Fruit fly (Drosophila melanogaster): ENCODE data around the gene CG3815.
A peak's percentile ranks its signal among the peaks of the same experiment; 100 is the strongest.

The CG3815 gene

dm6 chrX:6310408-6310807 is 15.2 kb downstream of the CG3815 start:
- no peak for TF ChIP-seq CG11902 (GFP tag; optimal IDR thresholded peaks at IDR 0.05)
- TF ChIP-seq pdm3 (GFP tag; optimal IDR thresholded peaks at IDR 0.05), result no peak
- TF ChIP-seq fd59A (GFP tag; optimal IDR thresholded peaks at IDR 0.05), result no peak
- TF ChIP-seq Smox (GFP tag; optimal IDR thresholded peaks at IDR 0.05), result no peak
- TF ChIP-seq salr (GFP tag; optimal IDR thresholded peaks at IDR 0.05), result no peak
- no peak for TF ChIP-seq CG8319 (GFP tag; optimal IDR thresholded peaks at IDR 0.05)
- TF ChIP-seq cyc (GFP tag; optimal IDR thresholded peaks at IDR 0.05), result no peak
- TF ChIP-seq CG3919 (GFP tag; optimal IDR thresholded peaks at IDR 0.05), result no peak
- TF ChIP-seq achi (GFP tag; optimal IDR thresholded peaks at IDR 0.05), result no peak
- no peak for TF ChIP-seq vri (GFP tag; optimal IDR thresholded peaks at IDR 0.05)
- TF ChIP-seq Hr4 (GFP tag; optimal IDR thresholded peaks at IDR 0.05), result peak; percentile 24
- TF ChIP-seq Hr39 (GFP tag; optimal IDR thresholded peaks at IDR 0.05), result no peak
- no peak for TF ChIP-seq CG1621 (tag; optimal IDR thresholded peaks at IDR 0.05)
- no peak for TF ChIP-seq Blimp-1 (GFP tag; optimal IDR thresholded peaks at IDR 0.05)
- peak; percentile 31 for TF ChIP-seq CG32006 (GFP tag; optimal IDR thresholded peaks at IDR 0.05)
- TF ChIP-seq CG16779 (tag; optimal IDR thresholded peaks at IDR 0.05), result no peak
- no peak for TF ChIP-seq CG6854 (GFP tag; optimal IDR thresholded peaks at IDR 0.05)
- TF ChIP-seq CG3032 (tag; optimal IDR thresholded peaks at IDR 0.05), result no peak
- no peak for TF ChIP-seq CG11294 (GFP tag; IDR thresholded peaks at IDR 0.05)
- no peak for TF ChIP-seq CG6808 (GFP tag; optimal IDR thresholded peaks at IDR 0.05)
- TF ChIP-seq CG34406 (GFP tag; optimal IDR thresholded peaks at IDR 0.05), result no peak
- TF ChIP-seq CG10631 (GFP tag; optimal IDR thresholded peaks at IDR 0.05), result no peak
- no peak for TF ChIP-seq Sox15 (GFP tag; optimal IDR thresholded peaks at IDR 0.05)
- no peak for TF ChIP-seq Sox102F (GFP tag; optimal IDR thresholded peaks at IDR 0.05)
- no peak for TF ChIP-seq net (GFP tag; optimal IDR thresholded peaks at IDR 0.05)
- no peak for TF ChIP-seq spab (GFP tag; optimal IDR thresholded peaks at IDR 0.05)
- TF ChIP-seq CG6792 (GFP tag; optimal IDR thresholded peaks at IDR 0.05), result no peak
- no peak for TF ChIP-seq lz (GFP tag; optimal IDR thresholded peaks at IDR 0.05)
- TF ChIP-seq svp (GFP tag), result no peak
- TF ChIP-seq Eip75B (GFP tag; optimal IDR thresholded peaks at IDR 0.05), result no peak
- no peak for TF ChIP-seq acj6 (GFP tag; optimal IDR thresholded peaks at IDR 0.05)
- TF ChIP-seq topi (GFP tag; optimal IDR thresholded peaks at IDR 0.05), result no peak
- TF ChIP-seq Ets96B (tag; optimal IDR thresholded peaks at IDR 0.05), result no peak
- no peak for TF ChIP-seq CG9139 (GFP tag; optimal IDR thresholded peaks at IDR 0.05)
- TF ChIP-seq Ets21C (GFP tag; optimal IDR thresholded peaks at IDR 0.05), result no peak
- TF ChIP-seq Met (GFP tag; optimal IDR thresholded peaks at IDR 0.05), result no peak
- TF ChIP-seq dac (GFP tag; optimal IDR thresholded peaks at IDR 0.05), result no peak
- no peak for TF ChIP-seq Eip93F (GFP tag; optimal IDR thresholded peaks at IDR 0.05)
- TF ChIP-seq esn (GFP tag; optimal IDR thresholded peaks at IDR 0.05), result no peak
- no peak for TF ChIP-seq ss (GFP tag; optimal IDR thresholded peaks at IDR 0.05)
- TF ChIP-seq CG4318 (GFP tag; optimal IDR thresholded peaks at IDR 0.05), result no peak
- no peak for TF ChIP-seq Sox14 (GFP tag; optimal IDR thresholded peaks at IDR 0.05)
- no peak for TF ChIP-seq CG7368 (GFP tag; optimal IDR thresholded peaks at IDR 0.05)
- no peak for TF ChIP-seq Hr38 (GFP tag; optimal IDR thresholded peaks at IDR 0.05)
- TF ChIP-seq fd85E (GFP tag; optimal IDR thresholded peaks at IDR 0.05), result no peak
- TF ChIP-seq CG11762 (GFP tag; optimal IDR thresholded peaks at IDR 0.05; ENCODE audit: insufficient read depth), result no peak
- peak; percentile 9 for TF ChIP-seq OdsH (GFP tag; optimal IDR thresholded peaks at IDR 0.05)
- no peak for TF ChIP-seq fkh (GFP tag; optimal IDR thresholded peaks at IDR 0.05)
- TF ChIP-seq CG15336 (GFP tag; IDR thresholded peaks at IDR 0.05), result peak; percentile 25; the same call in 1 of the 2 replicates
- 0 out of 3 replicates have a peak, but pooled peaks have one; percentile 39 for TF ChIP-seq CG6163 (GFP tag; IDR thresholded peaks at IDR 0.05)
- TF ChIP-seq CG8119 (GFP tag; IDR thresholded peaks at IDR 0.05), result 0 out of 3 replicates have a peak, but pooled peaks have one; percentile 32
- TF ChIP-seq eg (GFP tag; IDR thresholded peaks at IDR 0.05), result 0 out of 3 replicates have a peak, but pooled peaks have one; percentile 49
- 0 out of 2 replicates have a peak, but pooled peaks have one; percentile 16 for TF ChIP-seq Gug (GFP tag; IDR thresholded peaks at IDR 0.05)
